Fruit fly (Drosophila melanogaster) whole organism, embryonic: Measurements from ENCODE around the gene Gprk2.
A peak's percentile ranks its signal among the peaks of the same experiment; 100 is the strongest.

Experiments used
- Antp ChIP-seq: fragments of 200-800 bp; sonication (Bioruptor generic); optimal IDR thresholded peaks from 3 replicates; lab custom pipeline; 2016; ENCODE audit warnings: missing biosample characterization, missing genetic modification characterization
- Blimp-1 ChIP-seq: fragments of 200-800 bp; sonication (Bioruptor generic); optimal IDR thresholded peaks from 3 replicates; lab custom pipeline; 2018; ENCODE audit warnings: missing biosample characterization, missing genetic modification characterization, mild to moderate bottlenecking, moderate library complexity, missing genetic modification reagents
- C15 ChIP-seq: fragments of 200-800 bp; sonication (Bioruptor generic); IDR thresholded peaks from 3 replicates; pipeline ENCODE4 v1.3.6; 2022; ENCODE audit warnings: missing biosample characterization, missing genetic modification characterization
- CG12104 ChIP-seq: fragments of 200-800 bp; sonication (Bioruptor generic); optimal IDR thresholded peaks from 3 replicates; lab custom pipeline; 2016; ENCODE audit warnings: missing biosample characterization, missing genetic modification characterization
- CG12219 ChIP-seq: fragments of 200-800 bp; sonication (Bioruptor generic); optimal IDR thresholded peaks from 3 replicates; lab custom pipeline; 2018; ENCODE audit warnings: missing biosample characterization, mild to moderate bottlenecking, missing genetic modification characterization
- CG12769 ChIP-seq: fragments of 200-800 bp; sonication (Bioruptor generic); optimal IDR thresholded peaks from 2 replicates; lab custom pipeline; 2019; ENCODE audit warnings: missing biosample characterization, mild to moderate bottlenecking, missing genetic modification characterization, moderate library complexity
- CG17361 ChIP-seq: fragments of 200-800 bp; sonication (Bioruptor generic); IDR thresholded peaks from 3 replicates; pipeline ENCODE4 v1.3.6; 2022; ENCODE audit warnings: missing biosample characterization, missing genetic modification characterization
- CG18619 ChIP-seq: fragments of 200-800 bp; sonication (Bioruptor generic); optimal IDR thresholded peaks from 3 replicates; lab custom pipeline; 2017; ENCODE audit warnings: missing biosample characterization, mild to moderate bottlenecking, missing genetic modification characterization
- CG2199 ChIP-seq: fragments of 200-800 bp; sonication (Bioruptor generic); IDR thresholded peaks from 3 replicates; pipeline ENCODE4 v1.3.6; 2022; ENCODE audit warnings: missing biosample characterization, missing genetic modification characterization
- CG32532 ChIP-seq: fragments of 200-800 bp; sonication (Bioruptor generic); IDR thresholded peaks from 2 replicates; pipeline ENCODE4 v1.3.6; 2022; ENCODE audit warnings: missing biosample characterization, missing genetic modification characterization
- CG42726 ChIP-seq: fragments of 200-800 bp; sonication (Bioruptor generic); IDR thresholded peaks from 2 replicates; pipeline ENCODE4 v1.3.6; 2022; ENCODE audit warnings: missing biosample characterization, missing genetic modification characterization; ENCODE audit not compliant: partially characterized antibody
- CG4328 ChIP-seq: fragments of 200-800 bp; sonication (Bioruptor generic); optimal IDR thresholded peaks from 3 replicates; lab custom pipeline; 2017; ENCODE audit warnings: missing biosample characterization, missing genetic modification reagents, missing genetic modification characterization
- CG6791 ChIP-seq: fragments of 200-800 bp; sonication (Bioruptor generic); IDR thresholded peaks from 3 replicates; pipeline ENCODE4 v1.3.6; 2022; ENCODE audit warnings: missing biosample characterization, missing genetic modification characterization; ENCODE audit not compliant: partially characterized antibody
- CG6854 ChIP-seq: fragments of 200-800 bp; sonication (Bioruptor generic); optimal IDR thresholded peaks from 3 replicates; lab custom pipeline; 2017; ENCODE audit warnings: missing biosample characterization, mild to moderate bottlenecking, missing genetic modification characterization
- CG7271 ChIP-seq: fragments of 200-800 bp; sonication (Bioruptor generic); optimal IDR thresholded peaks from 2 replicates; lab custom pipeline; 2018; ENCODE audit warnings: missing biosample characterization, mild to moderate bottlenecking, missing genetic modification characterization, moderate library complexity
- CG7745 ChIP-seq: fragments of 200-800 bp; sonication (Bioruptor generic); optimal IDR thresholded peaks from 2 replicates; lab custom pipeline; 2018; ENCODE audit warnings: missing biosample characterization, mild to moderate bottlenecking, missing genetic modification characterization, moderate library complexity
- CG9932 ChIP-seq: fragments of 200-800 bp; sonication (Bioruptor generic); IDR thresholded peaks from 2 replicates; pipeline ENCODE4 v1.3.6; 2022; ENCODE audit warnings: missing biosample characterization, missing genetic modification characterization
- Chrac-16 ChIP-seq: fragments of 200-800 bp; sonication (Bioruptor generic); optimal IDR thresholded peaks from 3 replicates; lab custom pipeline; 2016; ENCODE audit warnings: missing biosample characterization, missing genetic modification characterization
- D19A ChIP-seq: fragments of 200-800 bp; optimal IDR thresholded peaks from 3 replicates; lab custom pipeline; 2019; ENCODE audit warnings: missing biosample characterization, mild to moderate bottlenecking, missing genetic modification characterization, moderate library complexity
- Dfd ChIP-seq, 2 experiments: fragments of >200 bp; optimal IDR thresholded peaks; 2 replicates each; lab custom pipeline; 2017; ENCODE audit warnings: missing biosample characterization in 2 of 2, missing genetic modification characterization in 2 of 2
- Gug ChIP-seq: fragments of 200-800 bp; sonication (Bioruptor generic); IDR thresholded peaks from 4 replicates; pipeline ENCODE4 v1.3.6; 2022; ENCODE audit warnings: missing biosample characterization, missing genetic modification characterization
- NC2β ChIP-seq: fragments of 200-800 bp; sonication (Bioruptor generic); optimal IDR thresholded peaks from 2 replicates; lab custom pipeline; 2016; ENCODE audit warnings: missing biosample characterization, missing genetic modification characterization
- Nf-YA ChIP-seq: fragments of 200-800 bp; sonication (Bioruptor generic); IDR thresholded peaks from 2 replicates; pipeline ENCODE4 v1.3.6; 2022; ENCODE audit warnings: missing biosample characterization, missing genetic modification characterization
- Nf-YC ChIP-seq: fragments of 200-800 bp; optimal IDR thresholded peaks from 3 replicates; lab custom pipeline; 2019; ENCODE audit warnings: missing biosample characterization, mild to moderate bottlenecking, missing genetic modification characterization, moderate library complexity
- Oli ChIP-seq: fragments of 200-800 bp; sonication (Bioruptor generic); optimal IDR thresholded peaks from 2 replicates; lab custom pipeline; 2018; ENCODE audit warnings: missing biosample characterization, mild to moderate bottlenecking, missing genetic modification characterization, moderate library complexity
- Poxn ChIP-seq: fragments of 200-800 bp; sonication (Bioruptor generic); IDR thresholded peaks from 2 replicates; pipeline ENCODE4 v1.3.6; 2022; ENCODE audit warnings: missing biosample characterization, missing genetic modification characterization
- Six4 ChIP-seq: fragments of 200-800 bp; sonication (Bioruptor generic); optimal IDR thresholded peaks from 2 replicates; lab custom pipeline; 2016; ENCODE audit warnings: missing biosample characterization, missing genetic modification characterization
- YL-1 ChIP-seq: fragments of 200-800 bp; sonication (Bioruptor generic); optimal IDR thresholded peaks from 3 replicates; lab custom pipeline; 2017; ENCODE audit warnings: missing biosample characterization, mild to moderate bottlenecking, missing genetic modification characterization
- cato ChIP-seq: fragments of 200-800 bp; sonication (Bioruptor generic); optimal IDR thresholded peaks from 2 replicates; lab custom pipeline; 2016; ENCODE audit warnings: missing biosample characterization, missing genetic modification characterization, borderline replicate concordance
- cg ChIP-seq: fragments of 200-800 bp; sonication (Bioruptor generic); optimal IDR thresholded peaks from 3 replicates; lab custom pipeline; 2019; ENCODE audit warnings: missing biosample characterization, mild to moderate bottlenecking, missing genetic modification characterization, moderate library complexity
- en ChIP-seq: fragments of 200-800 bp; sonication (Bioruptor generic); optimal IDR thresholded peaks from 2 replicates; lab custom pipeline; 2016; ENCODE audit warnings: missing biosample characterization, missing genetic modification characterization
- gsb-n ChIP-seq: fragments of 200-800 bp; sonication (Bioruptor generic); optimal IDR thresholded peaks from 3 replicates; lab custom pipeline; 2018; ENCODE audit warnings: missing biosample characterization, mild to moderate bottlenecking, missing genetic modification characterization
- hb ChIP-seq: fragments of 200-800 bp; sonication (Bioruptor generic); IDR thresholded peaks from 3 replicates; pipeline ENCODE4 v1.3.6; 2022; ENCODE audit warnings: missing biosample characterization, missing genetic modification characterization; ENCODE audit not compliant: partially characterized antibody
- jing ChIP-seq: fragments of 200-800 bp; sonication (Bioruptor generic); optimal IDR thresholded peaks from 2 replicates; lab custom pipeline; 2018; ENCODE audit warnings: missing biosample characterization, mild to moderate bottlenecking, missing genetic modification characterization
- nau ChIP-seq: fragments of 200-800 bp; sonication (Bioruptor generic); optimal IDR thresholded peaks from 3 replicates; lab custom pipeline; 2017; ENCODE audit warnings: missing biosample characterization, mild to moderate bottlenecking, missing genetic modification characterization, missing genetic modification reagents
- pros ChIP-seq: fragments of 200-800 bp; sonication (Bioruptor generic); optimal IDR thresholded peaks from 3 replicates; lab custom pipeline; 2019; ENCODE audit warnings: missing biosample characterization, mild to moderate bottlenecking, missing genetic modification characterization, moderate library complexity
- psq ChIP-seq: fragments of 200-800 bp; sonication (Bioruptor generic); optimal IDR thresholded peaks from 2 replicates; lab custom pipeline; 2017; ENCODE audit warnings: missing biosample characterization, missing genetic modification characterization
- run ChIP-seq: fragments of 200-800 bp; sonication (Bioruptor generic); optimal IDR thresholded peaks from 3 replicates; lab custom pipeline; 2018; ENCODE audit warnings: missing biosample characterization, mild to moderate bottlenecking, missing genetic modification characterization
- sens ChIP-seq: fragments of 200-800 bp; sonication (Bioruptor generic); peaks from one replicate; lab custom pipeline; 2016; ENCODE audit warnings: missing biosample characterization, missing genetic modification characterization
- sisA ChIP-seq: fragments of 200-800 bp; sonication (Bioruptor generic); IDR thresholded peaks from 2 replicates; pipeline ENCODE4 v1.3.6; 2022; ENCODE audit warnings: missing biosample characterization, missing genetic modification characterization
- slou ChIP-seq: fragments of 200-800 bp; sonication (Bioruptor generic); optimal IDR thresholded peaks from 3 replicates; lab custom pipeline; 2016; ENCODE audit warnings: missing biosample characterization, missing genetic modification characterization
- zen ChIP-seq: fragments of 200-800 bp; sonication (Bioruptor generic); optimal IDR thresholded peaks from 3 replicates; lab custom pipeline; 2018; ENCODE audit warnings: missing biosample characterization, mild to moderate bottlenecking, missing genetic modification characterization, moderate library complexity

Gprk2 gene

dm6 chr3R:31463012-31463366 is 57.9 kb downstream of the Gprk2 start, which contains the start of the genes CG11334 and CG11333 (continued):
- no peak for TF ChIP-seq jing
- no peak for TF ChIP-seq CG7745
- TF ChIP-seq Oli (tag; lab: Kevin White, UChicago), result no peak
- no peak for TF ChIP-seq Gug (GFP tag; lab: Robert Waterston, UW)
- no peak for TF ChIP-seq gsb-n (tag; lab: Kevin White, UChicago)
- no peak for TF ChIP-seq CG32532 (GFP tag; lab: Robert Waterston, UW)
- TF ChIP-seq Nf-YA (GFP tag; lab: Robert Waterston, UW), result no peak
- no peak for TF ChIP-seq cg (GFP tag; lab: Kevin White, UChicago)
- TF ChIP-seq CG12769 (tag; lab: Kevin White, UChicago), result no peak
- no peak for TF ChIP-seq psq (GFP tag; lab: Kevin White, UChicago)
- TF ChIP-seq cato, result no peak
- TF ChIP-seq pros (GFP tag; lab: Kevin White, UChicago), result no peak
- no peak for TF ChIP-seq CG9932
- no peak for TF ChIP-seq Six4 (GFP tag; lab: Kevin White, UChicago)
- TF ChIP-seq CG4328 (GFP tag; lab: Kevin White, UChicago), result no peak
- TF ChIP-seq CG18619 (GFP tag; lab: Kevin White, UChicago), result no peak
- 0 out of 3 replicates have a peak, but pooled peaks have one; percentile 17 for TF ChIP-seq CG17361 (GFP tag; lab: Robert Waterston, UW)
- no peak for TF ChIP-seq Poxn
- no peak for TF ChIP-seq CG12219 (GFP tag; lab: Kevin White, UChicago)
- no peak for TF ChIP-seq CG6791
- TF ChIP-seq run (tag; lab: Kevin White, UChicago), result no peak
- no peak for TF ChIP-seq YL-1 (GFP tag; lab: Kevin White, UChicago)
- no peak for TF ChIP-seq Chrac-16
- TF ChIP-seq Antp (GFP tag; lab: Kevin White, UChicago), result no peak
- no peak for TF ChIP-seq sisA
- TF ChIP-seq CG6854, result no peak
- TF ChIP-seq CG42726 (GFP tag; lab: Robert Waterston, UW), result no peak
- no peak for TF ChIP-seq Dfd (GFP tag; optimal IDR thresholded peaks at IDR 0.05; lab: Kevin White, UChicago)
- no peak for TF ChIP-seq NC2β (GFP tag; lab: Kevin White, UChicago)
- TF ChIP-seq Nf-YC (tag; lab: Kevin White, UChicago), result no peak
- no peak for TF ChIP-seq zen (tag; lab: Kevin White, UChicago)
- TF ChIP-seq CG7271 (tag; lab: Kevin White, UChicago), result no peak
- no peak for TF ChIP-seq C15 (GFP tag; lab: Robert Waterston, UW)
- TF ChIP-seq nau (GFP tag; lab: Kevin White, UChicago), result no peak
- TF ChIP-seq CG12104 (GFP tag; lab: Kevin White, UChicago), result no peak
- no peak for TF ChIP-seq CG2199 (GFP tag; lab: Robert Waterston, UW)
- TF ChIP-seq D19A (tag; lab: Kevin White, UChicago), result no peak
- TF ChIP-seq, all 482 proteins: peak for 36

- TF ChIP-seq en (GFP tag; lab: Kevin White, UChicago), result no peak
- TF ChIP-seq slou (GFP tag; lab: Kevin White, UChicago), result no peak
- peak; percentile 29 for TF ChIP-seq sens (GFP tag; lab: Kevin White, UChicago)
- TF ChIP-seq Blimp-1 (GFP tag; lab: Kevin White, UChicago), result peak; percentile 96
- TF ChIP-seq hb (GFP tag; lab: Robert Waterston, UW), result no peak
Observed at dm6 chr3R:31477167-31477566, 72.1 kb downstream of the Gprk2 start.
